Fruit fly (Drosophila melanogaster): ENCODE measurements around the gene CG31922.

DNA sequence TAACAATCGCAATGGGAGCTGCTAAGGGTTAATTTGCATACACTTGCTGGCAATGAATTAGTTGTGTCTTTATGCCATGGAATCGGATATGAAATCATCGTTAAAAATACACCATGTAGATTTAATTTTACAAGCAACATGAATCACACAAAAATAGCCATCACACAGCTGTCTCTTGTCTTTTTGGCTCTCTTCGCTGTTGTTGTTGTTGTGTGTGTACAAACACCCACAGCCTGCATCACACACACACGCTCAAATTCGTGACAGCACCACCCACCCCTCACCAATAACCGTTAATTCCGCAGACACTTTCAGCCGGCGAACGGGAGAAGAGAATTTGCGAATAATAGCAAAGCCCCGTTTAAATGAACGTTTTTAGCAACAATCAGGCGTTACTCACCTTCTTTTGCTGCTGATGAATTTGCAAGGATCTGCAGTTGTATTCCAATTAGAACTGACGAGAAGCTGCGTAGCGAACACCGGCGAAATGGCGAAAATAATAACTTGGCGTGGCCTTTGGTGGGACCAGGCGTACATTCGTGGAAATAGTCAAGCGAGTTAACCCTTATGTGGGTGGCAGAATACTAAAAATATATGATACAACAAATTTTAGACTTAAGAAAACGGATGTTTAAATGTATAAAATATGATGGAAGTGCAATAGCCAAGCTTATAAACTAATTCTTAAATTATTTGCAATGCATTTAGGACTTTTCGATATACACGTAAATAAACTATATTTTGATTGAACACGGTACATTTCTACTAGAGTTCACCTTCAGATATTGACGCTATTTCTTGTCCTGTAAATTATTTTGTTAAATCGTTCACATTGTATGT is 12.1 kb upstream of the CG31922 start, which contains the start of gene capt:
- no peak for TF ChIP-seq CG9139 (GFP tag; optimal IDR thresholded peaks at IDR 0.05)
- peak; percentile 37; the same call in 1 of the 2 replicates for TF ChIP-seq CG15336 (GFP tag; IDR thresholded peaks at IDR 0.05)
